Worm (Caenorhabditis elegans) whole organism, mixed stage, embryonic: ENCODE results near the gene srw-69.

ENCODE experiments used
- ces-1 ChIP-seq: fragments of 150-350 bp; optimal IDR thresholded peaks from 2 replicates; lab custom pipeline; 2014; ENCODE audit warnings: missing biosample characterization, missing genetic modification reagents, missing genetic modification characterization
- lin-13 ChIP-seq: fragments of 150-350 bp; optimal IDR thresholded peaks from 2 replicates; lab custom pipeline; 2014; ENCODE audit warnings: missing biosample characterization, missing genetic modification characterization
- mab-5 ChIP-seq: fragments of 150-350 bp; optimal IDR thresholded peaks from 2 replicates; lab custom pipeline; 2014; ENCODE audit warnings: missing biosample characterization, missing genetic modification characterization
- nhr-12 ChIP-seq: fragments of 150-350 bp; optimal IDR thresholded peaks from 2 replicates; lab custom pipeline; 2014; ENCODE audit warnings: missing biosample characterization, missing genetic modification characterization
- snpc-4 ChIP-seq: fragments of 150-350 bp; optimal IDR thresholded peaks from 2 replicates; lab custom pipeline; 2014; ENCODE audit warnings: missing biosample characterization, missing genetic modification characterization
- unc-62 ChIP-seq: fragments of 150-350 bp; optimal IDR thresholded peaks from 2 replicates; lab custom pipeline; 2014; ENCODE audit warnings: missing biosample characterization, missing genetic modification reagents, missing genetic modification characterization

DNA sequence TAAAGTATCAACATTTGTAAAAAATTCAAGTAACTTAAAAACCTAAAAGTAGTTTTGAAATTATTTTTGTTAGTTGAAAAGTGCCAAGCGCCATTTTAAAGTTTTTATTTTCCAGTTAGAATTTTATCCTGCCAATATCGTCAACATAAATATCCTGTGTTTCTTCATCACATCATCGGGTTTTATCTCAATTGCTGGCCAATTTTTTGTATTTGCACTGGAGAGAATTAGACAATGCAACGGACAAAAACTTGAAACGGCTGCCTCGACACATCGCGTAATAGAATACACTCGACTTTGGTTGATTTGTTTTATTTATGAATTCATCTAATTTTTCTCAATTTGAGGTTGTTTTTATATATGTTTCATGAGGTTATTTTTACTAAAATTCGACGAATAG lies 26.2 kb upstream of the srw-69 start, which contains the start of gene F25E5.2:
- TF ChIP-seq unc-62 (GFP tag; lab: Kevin White, UChicago) (no peak), ces-1 (GFP tag; lab: Kevin White, UChicago) (no peak), lin-13 (tag; lab: Kevin White, UChicago) (no peak), snpc-4 (tag; lab: Kevin White, UChicago) (no peak), nhr-12 (tag; lab: Kevin White, UChicago) (no peak), mab-5 (tag; lab: Kevin White, UChicago) (no peak)
